Worm (Caenorhabditis elegans) whole organism, L2 larva: ENCODE results near the gene best-2.

ENCODE experiments used
- C34F6.9 ChIP-seq: fragments of 150-350 bp; optimal IDR thresholded peaks from 2 replicates; lab custom pipeline; 2014; ENCODE audit warnings: missing biosample characterization, missing genetic modification characterization
- F13H6.1 ChIP-seq: sonication (generic microtip); optimal IDR thresholded peaks from 2 replicates; lab custom pipeline; 2016; ENCODE audit warnings: missing genetic modification characterization, missing compliant biosample characterization
- Y55F3AM.14 ChIP-seq: fragments of 200-800 bp; sonication (Bioruptor generic); optimal IDR thresholded peaks from 2 replicates; lab custom pipeline; 2018; ENCODE audit warnings: mild to moderate bottlenecking, missing genetic modification characterization, missing compliant biosample characterization
- ZK546.5 ChIP-seq: sonication (generic microtip); optimal IDR thresholded peaks from 2 replicates; lab custom pipeline; 2017; ENCODE audit warnings: missing biosample characterization, missing genetic modification characterization
- alr-1 ChIP-seq: fragments of 150-350 bp; optimal IDR thresholded peaks from 2 replicates; lab custom pipeline; 2014; ENCODE audit warnings: missing biosample characterization, missing genetic modification characterization
- aly-2 ChIP-seq: fragments of 150-350 bp; optimal IDR thresholded peaks from 2 replicates; lab custom pipeline; 2014; ENCODE audit warnings: missing biosample characterization, missing genetic modification characterization
- ama-1 ChIP-seq: fragments of 150-350 bp; optimal IDR thresholded peaks from 2 replicates; lab custom pipeline; 2018; ENCODE audit warnings: inconsistent platforms
- blmp-1 ChIP-seq: sonication (generic microtip); optimal IDR thresholded peaks from 2 replicates; lab custom pipeline; 2017; ENCODE audit warnings: missing genetic modification characterization, mild to moderate bottlenecking, missing compliant biosample characterization, antibody characterized with exemption, moderate library complexity; ENCODE audit not compliant: insufficient read depth
- crh-2 ChIP-seq: sonication (generic microtip); optimal IDR thresholded peaks from 2 replicates; lab custom pipeline; 2017; ENCODE audit warnings: missing biosample characterization, missing genetic modification characterization
- dmd-4 ChIP-seq: sonication (generic microtip); optimal IDR thresholded peaks from 2 replicates; lab custom pipeline; 2017; ENCODE audit warnings: missing biosample characterization, missing genetic modification characterization
- egl-27 ChIP-seq: sonication (generic microtip); optimal IDR thresholded peaks from 3 replicates; lab custom pipeline; 2017; ENCODE audit warnings: missing biosample characterization, missing genetic modification reagents, missing genetic modification characterization
- elt-1 ChIP-seq: fragments of 150-350 bp; optimal IDR thresholded peaks from 2 replicates; lab custom pipeline; 2014; ENCODE audit warnings: missing biosample characterization, missing genetic modification characterization
- elt-3 ChIP-seq: sonication (generic microtip); optimal IDR thresholded peaks from 2 replicates; lab custom pipeline; 2017; ENCODE audit warnings: missing biosample characterization, missing genetic modification characterization
- fos-1 ChIP-seq: fragments of 150-350 bp; optimal IDR thresholded peaks from 2 replicates; lab custom pipeline; 2014; ENCODE audit warnings: missing biosample characterization, missing genetic modification characterization
- gmeb-1 ChIP-seq: fragments of 150-350 bp; optimal IDR thresholded peaks from 2 replicates; lab custom pipeline; 2014; ENCODE audit warnings: missing biosample characterization, missing genetic modification characterization
- lin-13 ChIP-seq: fragments of 150-350 bp; optimal IDR thresholded peaks from 2 replicates; lab custom pipeline; 2014; ENCODE audit warnings: missing biosample characterization, missing genetic modification reagents, missing genetic modification characterization
- mab-5 ChIP-seq: fragments of 150-350 bp; optimal IDR thresholded peaks from 2 replicates; lab custom pipeline; 2014; ENCODE audit warnings: missing biosample characterization, missing genetic modification characterization
- mdl-1 ChIP-seq, 2 experiments: fragments of 150-350 bp in 1 of 2; sonication (generic microtip) in 1 of 2; optimal IDR thresholded peaks; 2 replicates each; lab custom pipeline; 2017; ENCODE audit warnings: missing biosample characterization in 2 of 2, missing genetic modification characterization in 2 of 2
- nhr-10 ChIP-seq: sonication (generic microtip); optimal IDR thresholded peaks from 2 replicates; lab custom pipeline; 2017; ENCODE audit warnings: missing biosample characterization, missing genetic modification characterization
- nhr-12 ChIP-seq: fragments of 150-350 bp; optimal IDR thresholded peaks from 2 replicates; lab custom pipeline; 2014; ENCODE audit warnings: missing biosample characterization, missing genetic modification characterization
- nhr-129 ChIP-seq: fragments of 150-350 bp; optimal IDR thresholded peaks from 2 replicates; lab custom pipeline; 2014; ENCODE audit warnings: missing biosample characterization, missing genetic modification characterization
- nhr-23 ChIP-seq: fragments of 150-350 bp; optimal IDR thresholded peaks from 2 replicates; lab custom pipeline; 2014; ENCODE audit warnings: missing biosample characterization, missing genetic modification reagents, missing genetic modification characterization
- nhr-237 ChIP-seq: fragments of 150-350 bp; optimal IDR thresholded peaks from 2 replicates; lab custom pipeline; 2014; ENCODE audit warnings: missing biosample characterization, missing genetic modification characterization
- nhr-25 ChIP-seq: fragments of 150-350 bp; sonication (generic microtip); optimal IDR thresholded peaks from 3 replicates; lab custom pipeline; 2014; ENCODE audit warnings: missing biosample characterization, missing genetic modification characterization
- nhr-6 ChIP-seq: fragments of 150-350 bp; optimal IDR thresholded peaks from 2 replicates; lab custom pipeline; 2014; ENCODE audit warnings: missing biosample characterization, missing genetic modification characterization
- nhr-77 ChIP-seq: fragments of 150-350 bp; optimal IDR thresholded peaks from 2 replicates; lab custom pipeline; 2014; ENCODE audit warnings: missing biosample characterization, missing genetic modification characterization
- sem-4 ChIP-seq: fragments of 150-350 bp; optimal IDR thresholded peaks from 2 replicates; lab custom pipeline; 2014; ENCODE audit warnings: missing biosample characterization, missing genetic modification reagents, missing genetic modification characterization
- sma-3 ChIP-seq: sonication (generic microtip); optimal IDR thresholded peaks from 2 replicates; lab custom pipeline; 2016; ENCODE audit warnings: missing genetic modification reagents, missing genetic modification characterization, missing compliant biosample characterization
- sma-9 ChIP-seq, 2 experiments: fragments of 150-350 bp in 1 of 2; sonication (generic microtip) in 1 of 2; optimal IDR thresholded peaks; 2 replicates each; lab custom pipeline; 2014 to 2016; ENCODE audit warnings: missing genetic modification characterization in 2 of 2, mild to moderate bottlenecking in 1 of 2, missing biosample characterization in 1 of 2, missing compliant biosample characterization in 1 of 2, missing genetic modification reagents in 1 of 2, moderate library complexity in 1 of 2
- snpc-4 ChIP-seq: fragments of 150-350 bp; optimal IDR thresholded peaks from 2 replicates; lab custom pipeline; 2014; ENCODE audit warnings: missing biosample characterization, missing genetic modification characterization
- unc-39 ChIP-seq: fragments of 150-350 bp; optimal IDR thresholded peaks from 2 replicates; lab custom pipeline; 2014; ENCODE audit warnings: missing biosample characterization, missing genetic modification characterization
- unc-55 ChIP-seq: fragments of 150-350 bp; sonication (generic microtip); optimal IDR thresholded peaks from 3 replicates; lab custom pipeline; 2014; ENCODE audit warnings: missing biosample characterization, missing genetic modification reagents, missing genetic modification characterization
- unc-62 ChIP-seq: fragments of 150-350 bp; optimal IDR thresholded peaks from 2 replicates; lab custom pipeline; 2014; ENCODE audit warnings: missing biosample characterization, missing genetic modification reagents, missing genetic modification characterization
- zag-1 ChIP-seq: fragments of 150-350 bp; optimal IDR thresholded peaks from 2 replicates; lab custom pipeline; 2014; ENCODE audit warnings: missing biosample characterization, missing genetic modification characterization
- ztf-1 ChIP-seq: fragments of 200-800 bp; sonication (Bioruptor generic); conservative IDR thresholded peaks from 2 replicates; pipeline ENCODE4 v1.3.6; 2022; ENCODE audit warnings: missing genetic modification characterization, missing compliant biosample characterization
- ztf-4 ChIP-seq: fragments of 150-350 bp; optimal IDR thresholded peaks from 2 replicates; lab custom pipeline; 2014; ENCODE audit warnings: missing biosample characterization, missing genetic modification characterization

best-2 gene

ce11 chrIV:13071445-13071844, 41.4 kb downstream of the best-2 start, which contains the start of gene scl-8:
scl-8 (plus strand) TSS chrIV:13071745.
- TF ChIP-seq crh-2 = no peak
- TF ChIP-seq aly-2 (tag; lab: Kevin White, UChicago) = no peak
- no peak for TF ChIP-seq unc-55 (GFP tag; lab: Kevin White, UChicago)

ce11 chrIV:13070142-13070541, 42.7 kb downstream of the best-2 start, which contains the start of gene scl-7:
scl-7 (plus strand) TSS chrIV:13070442.
- TF ChIP-seq F13H6.1 (tag; lab: Kevin White, UChicago) (no peak), nhr-77 (tag; lab: Kevin White, UChicago) (no peak), gmeb-1 (tag; lab: Kevin White, UChicago) (no peak), alr-1 (tag; lab: Kevin White, UChicago) (no peak), unc-39 (tag; lab: Kevin White, UChicago) (no peak), blmp-1 (tag; lab: Kevin White, UChicago) (no peak), unc-55 (GFP tag; lab: Kevin White, UChicago) (no peak), unc-62 (GFP tag; lab: Kevin White, UChicago) (no peak), nhr-25 (no peak), elt-1 (no peak), nhr-23 (tag; lab: Kevin White, UChicago) (no peak), sma-9 (GFP tag; optimal IDR thresholded peaks at IDR 0.05; lab: Kevin White, UChicago) (no peak), sma-9 (tag; optimal IDR thresholded peaks at IDR 0.05; lab: Kevin White, UChicago) (no peak), zag-1 (tag; lab: Kevin White, UChicago) (no peak), ztf-4 (tag; lab: Kevin White, UChicago) (no peak), elt-3 (tag; lab: Kevin White, UChicago) (no peak), nhr-237 (no peak), mab-5 (tag; lab: Kevin White, UChicago) (no peak), crh-2 (no peak)

- TF ChIP-seq nhr-237 (no peak), sem-4 (tag; lab: Kevin White, UChicago) (no peak), nhr-23 (tag; lab: Kevin White, UChicago) (no peak), C34F6.9 (tag; lab: Kevin White, UChicago) (no peak), ZK546.5 (tag; lab: Kevin White, UChicago) (no peak), ztf-1 (GFP tag; lab: Robert Waterston, UW) (no peak), mab-5 (tag; lab: Kevin White, UChicago) (no peak), zag-1 (tag; lab: Kevin White, UChicago) (no peak), crh-2 (no peak), nhr-129 (tag; lab: Kevin White, UChicago) (no peak), fos-1 (no peak)
These were observed 44.4 kb downstream of the best-2 start, which contains the start of gene scl-6 for ce11 chrIV:13068451-13068850. scl-6 (plus strand) TSS chrIV:13068751.

- TF ChIP-seq nhr-129 (tag; lab: Kevin White, UChicago) (no peak), nhr-10 (no peak), snpc-4 (tag; lab: Kevin White, UChicago) (no peak), sma-3 (GFP tag; lab: Kevin White, UChicago) (no peak), mdl-1 (tag; optimal IDR thresholded peaks at IDR 0.05; lab: Kevin White, UChicago) (no peak), ama-1 (lab: Kevin White, UChicago) (no peak), mab-5 (tag; lab: Kevin White, UChicago) (no peak), alr-1 (tag; lab: Kevin White, UChicago) (no peak), unc-55 (GFP tag; lab: Kevin White, UChicago) (no peak), aly-2 (tag; lab: Kevin White, UChicago) (no peak), nhr-23 (tag; lab: Kevin White, UChicago) (no peak), nhr-12 (tag; lab: Kevin White, UChicago) (no peak), Y55F3AM.14 (GFP tag; lab: Kevin White, UChicago) (no peak), lin-13 (GFP tag; lab: Kevin White, UChicago) (no peak), egl-27 (tag; lab: Kevin White, UChicago) (no peak), dmd-4 (tag; lab: Kevin White, UChicago) (no peak), nhr-25 (no peak), nhr-6 (tag; lab: Kevin White, UChicago) (no peak), F13H6.1 (tag; lab: Kevin White, UChicago) (no peak), elt-1 (no peak)
These were observed 45.7 kb downstream of the best-2 start, which contains the start of gene col-131 for ce11 chrIV:13067200-13067599. col-131 (minus strand) TSS chrIV:13067300.
